Worm (Caenorhabditis elegans) whole organism, L4 larva: ENCODE data around the gene fbxa-26.

Source experiments
- F26F4.8 ChIP-seq: fragments of 200-800 bp; sonication (Bioruptor generic); conservative IDR thresholded peaks from 2 replicates; pipeline ENCODE4 v1.3.6; 2022; ENCODE audit warnings: missing genetic modification characterization, missing compliant biosample characterization
- F37D6.2 ChIP-seq: sonication (generic microtip); optimal IDR thresholded peaks from 2 replicates; lab custom pipeline; 2016; ENCODE audit warnings: mild to moderate bottlenecking, missing genetic modification characterization, missing compliant biosample characterization
- R02D3.7 ChIP-seq: fragments of 150-350 bp; sonication (generic microtip); optimal IDR thresholded peaks from 3 replicates; lab custom pipeline; 2014; ENCODE audit warnings: missing biosample characterization, missing genetic modification characterization
- T20F7.1 ChIP-seq: fragments of 200-800 bp; sonication (Bioruptor generic); optimal IDR thresholded peaks from 2 replicates; lab custom pipeline; 2018; ENCODE audit warnings: mild to moderate bottlenecking, missing genetic modification characterization, missing compliant biosample characterization
- Y105C5A.15 ChIP-seq: fragments of 200-800 bp; sonication (Bioruptor generic); IDR thresholded peaks from 2 replicates; pipeline ENCODE4 v1.3.6; 2022; ENCODE audit warnings: missing genetic modification characterization, missing compliant biosample characterization
- Y5F2A.4 ChIP-seq: fragments of 200-800 bp; sonication (Bioruptor generic); optimal IDR thresholded peaks from 2 replicates; lab custom pipeline; 2018; ENCODE audit warnings: mild to moderate bottlenecking, missing genetic modification characterization, missing compliant biosample characterization
- ZK337.2 ChIP-seq: fragments of 200-800 bp; sonication (Bioruptor generic); IDR thresholded peaks from 2 replicates; pipeline ENCODE4 v1.3.6; 2022; ENCODE audit warnings: missing genetic modification reagents, missing genetic modification characterization, missing compliant biosample characterization
- ZK546.5 ChIP-seq, 2 experiments: sonication (generic microtip); optimal IDR thresholded peaks; 2 replicates each; lab custom pipeline; 2017; ENCODE audit warnings: missing biosample characterization in 2 of 2, missing genetic modification characterization in 2 of 2
- aly-2 ChIP-seq: sonication (generic microtip); optimal IDR thresholded peaks from 2 replicates; lab custom pipeline; 2018; ENCODE audit warnings: missing biosample characterization, missing genetic modification characterization
- ama-1 ChIP-seq: fragments of 150-350 bp; optimal IDR thresholded peaks from 2 replicates; lab custom pipeline; 2014; ENCODE audit warnings: inconsistent platforms, mixed read lengths
- attf-4 ChIP-seq: sonication (generic microtip); optimal IDR thresholded peaks from 3 replicates; lab custom pipeline; 2017; ENCODE audit warnings: missing biosample characterization, missing genetic modification characterization
- ceh-20 ChIP-seq: fragments of 200-800 bp; sonication (Bioruptor generic); IDR thresholded peaks from 2 replicates; pipeline ENCODE4 v1.3.6; 2022; ENCODE audit warnings: missing genetic modification reagents, missing genetic modification characterization, missing compliant biosample characterization
- ceh-28 ChIP-seq: fragments of 150-350 bp; optimal IDR thresholded peaks from 2 replicates; lab custom pipeline; 2014; ENCODE audit warnings: missing biosample characterization, missing genetic modification reagents, missing genetic modification characterization
- ceh-44 ChIP-seq: fragments of 200-800 bp; sonication (Bioruptor generic); IDR thresholded peaks from 2 replicates; pipeline ENCODE4 v1.3.6; 2022; ENCODE audit warnings: missing genetic modification reagents, missing genetic modification characterization, missing compliant biosample characterization
- ceh-82 ChIP-seq: sonication (generic microtip); optimal IDR thresholded peaks from 2 replicates; lab custom pipeline; 2017; ENCODE audit warnings: missing biosample characterization, missing genetic modification characterization
- daf-16 ChIP-seq, 3 experiments: sonication (generic microtip); optimal IDR thresholded peaks; 2 replicates each; lab custom pipeline; 2016 to 2017; ENCODE audit warnings: missing genetic modification characterization in 3 of 3, missing genetic modification reagents in 3 of 3, mild to moderate bottlenecking in 2 of 3, missing compliant biosample characterization in 2 of 3, missing biosample characterization in 1 of 3, moderate library complexity in 1 of 3
- daf-19 ChIP-seq: fragments of 200-800 bp; sonication (Bioruptor generic); conservative IDR thresholded peaks from 2 replicates; pipeline ENCODE4 v1.3.6; 2022; ENCODE audit warnings: missing genetic modification characterization, missing compliant biosample characterization
- dmd-6 ChIP-seq: fragments of 200-800 bp; sonication (Bioruptor generic); IDR thresholded peaks from 2 replicates; pipeline ENCODE4 v1.3.6; 2022; ENCODE audit warnings: missing genetic modification reagents, missing genetic modification characterization, missing compliant biosample characterization
- dmd-8 ChIP-seq: fragments of 200-800 bp; sonication (Bioruptor generic); IDR thresholded peaks from 2 replicates; pipeline ENCODE4 v1.3.6; 2022; ENCODE audit warnings: missing genetic modification characterization, missing compliant biosample characterization
- dmd-9 ChIP-seq: fragments of 200-800 bp; sonication (Bioruptor generic); IDR thresholded peaks from 2 replicates; pipeline ENCODE4 v1.3.6; 2022; ENCODE audit warnings: missing genetic modification reagents, missing genetic modification characterization, missing compliant biosample characterization
- dpl-1 ChIP-seq: fragments of 150-350 bp; optimal IDR thresholded peaks from 2 replicates; lab custom pipeline; 2014; ENCODE audit warnings: missing biosample characterization, missing genetic modification reagents, missing genetic modification characterization
- dve-1 ChIP-seq: sonication (generic microtip); optimal IDR thresholded peaks from 2 replicates; lab custom pipeline; 2017; ENCODE audit warnings: antibody characterized with exemption, mild to moderate bottlenecking, missing genetic modification characterization, missing compliant biosample characterization; ENCODE audit not compliant: insufficient read depth
- egl-43 ChIP-seq: fragments of 200-800 bp; sonication (Bioruptor generic); IDR thresholded peaks from 2 replicates; pipeline ENCODE4 v1.3.6; 2022; ENCODE audit warnings: missing genetic modification reagents, missing genetic modification characterization, missing compliant biosample characterization
- fkh-10 ChIP-seq: fragments of 150-350 bp; optimal IDR thresholded peaks from 2 replicates; lab custom pipeline; 2014; ENCODE audit warnings: missing biosample characterization, missing genetic modification reagents, missing genetic modification characterization
- hlh-11 ChIP-seq: fragments of 200-800 bp; sonication (Bioruptor generic); optimal IDR thresholded peaks from 2 replicates; lab custom pipeline; 2018; ENCODE audit warnings: mild to moderate bottlenecking, missing genetic modification characterization, missing compliant biosample characterization
- lim-7 ChIP-seq: fragments of 200-800 bp; sonication (Bioruptor generic); IDR thresholded peaks from 2 replicates; pipeline ENCODE4 v1.3.6; 2022; ENCODE audit warnings: missing genetic modification characterization, missing compliant biosample characterization
- lin-39 ChIP-seq: fragments of 150-350 bp; optimal IDR thresholded peaks from 2 replicates; lab custom pipeline; 2014; ENCODE audit warnings: missing biosample characterization, missing genetic modification reagents, missing genetic modification characterization
- lsy-2 ChIP-seq, 2 experiments: fragments of 150-350 bp in 1 of 2; sonication (generic microtip) in 1 of 2; optimal IDR thresholded peaks; 2 replicates each; lab custom pipeline; 2014 to 2017; ENCODE audit warnings: missing biosample characterization in 2 of 2, missing genetic modification characterization in 2 of 2
- madf-9 ChIP-seq: fragments of 200-800 bp; sonication (Bioruptor generic); conservative IDR thresholded peaks from 2 replicates; pipeline ENCODE4 v1.3.6; 2022; ENCODE audit warnings: missing genetic modification reagents, missing genetic modification characterization, missing compliant biosample characterization
- mdl-1 ChIP-seq, 2 experiments: fragments of 150-350 bp in 1 of 2; sonication (generic microtip) in 1 of 2; optimal IDR thresholded peaks; 2 replicates each; lab custom pipeline; 2014 to 2017; ENCODE audit warnings: missing biosample characterization in 2 of 2, missing genetic modification characterization in 2 of 2
- mxl-2 ChIP-seq: fragments of 200-800 bp; sonication (Bioruptor generic); conservative IDR thresholded peaks from 2 replicates; pipeline ENCODE4 v1.3.6; 2022; ENCODE audit warnings: missing genetic modification reagents, missing genetic modification characterization, missing compliant biosample characterization
- mxl-3 ChIP-seq: fragments of 200-800 bp; sonication (Bioruptor generic); optimal IDR thresholded peaks from 2 replicates; lab custom pipeline; 2018; ENCODE audit warnings: mild to moderate bottlenecking, missing genetic modification characterization, missing compliant biosample characterization
- nhr-28 ChIP-seq: fragments of 150-350 bp; optimal IDR thresholded peaks from 2 replicates; lab custom pipeline; 2014; ENCODE audit warnings: missing biosample characterization, missing genetic modification characterization
- nhr-76 ChIP-seq: fragments of 150-350 bp; optimal IDR thresholded peaks from 2 replicates; lab custom pipeline; 2014; ENCODE audit warnings: missing biosample characterization, missing genetic modification characterization
- nhr-77 ChIP-seq: fragments of 150-350 bp; optimal IDR thresholded peaks from 2 replicates; lab custom pipeline; 2014; ENCODE audit warnings: missing biosample characterization, missing genetic modification characterization
- php-3 ChIP-seq: fragments of 200-800 bp; sonication (Bioruptor generic); IDR thresholded peaks from 2 replicates; pipeline ENCODE4 v1.3.6; 2022; ENCODE audit warnings: missing genetic modification reagents, missing genetic modification characterization, missing compliant biosample characterization
- pqm-1 ChIP-seq: sonication (generic microtip); optimal IDR thresholded peaks from 2 replicates; lab custom pipeline; 2017; ENCODE audit warnings: missing biosample characterization, missing genetic modification characterization
- sdz-12 ChIP-seq: fragments of 200-800 bp; sonication (Bioruptor generic); optimal IDR thresholded peaks from 2 replicates; lab custom pipeline; 2018; ENCODE audit warnings: mild to moderate bottlenecking, missing genetic modification characterization, missing compliant biosample characterization
- unc-39 ChIP-seq: sonication (generic microtip); optimal IDR thresholded peaks from 2 replicates; lab custom pipeline; 2017; ENCODE audit warnings: missing biosample characterization, missing genetic modification characterization
- vab-7 ChIP-seq: fragments of 200-800 bp; sonication (Bioruptor generic); IDR thresholded peaks from 2 replicates; pipeline ENCODE4 v1.3.6; 2022; ENCODE audit warnings: missing genetic modification reagents, missing genetic modification characterization, missing compliant biosample characterization
- zfp-2 ChIP-seq: sonication (generic microtip); optimal IDR thresholded peaks from 2 replicates; lab custom pipeline; 2016; ENCODE audit warnings: mild to moderate bottlenecking, missing genetic modification characterization, missing compliant biosample characterization
- ztf-11 ChIP-seq: fragments of 150-350 bp; optimal IDR thresholded peaks from 2 replicates; lab custom pipeline; 2014; ENCODE audit warnings: missing biosample characterization, missing genetic modification characterization

fbxa-26 gene

DNA sequence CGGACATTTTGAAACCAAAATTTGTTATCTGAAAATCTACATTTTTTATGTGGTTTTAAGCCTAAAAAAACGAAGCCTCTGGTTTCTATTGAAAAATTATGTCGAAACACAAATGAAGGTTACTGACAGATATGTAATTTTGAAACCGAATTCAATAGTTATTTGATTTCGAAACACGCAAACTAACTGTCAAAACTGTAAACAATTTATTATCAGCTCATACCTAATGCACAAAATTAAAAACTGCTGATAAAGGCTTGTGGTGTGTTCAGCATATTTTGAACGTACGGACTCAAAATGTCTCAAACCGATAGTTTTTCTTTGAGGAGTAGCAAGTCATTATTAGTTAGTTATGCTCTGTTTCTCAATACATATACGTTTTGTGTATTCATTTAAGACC, at the start of gene fbxa-26:
TSS of gene fbxa-26 (minus strand) at position 35 of the 400 bp plus-strand sequence.
- TF ChIP-seq mxl-3 = no peak
- no peak for TF ChIP-seq Y105C5A.15 (GFP tag; lab: Robert Waterston, UW)
- TF ChIP-seq nhr-76 (tag; lab: Kevin White, UChicago) = no peak
- TF ChIP-seq dve-1 = peak; percentile 44
- peak; percentile 35 for TF ChIP-seq nhr-28
- no peak for TF ChIP-seq zfp-2 (tag; lab: Kevin White, UChicago)
- TF ChIP-seq Y5F2A.4 (GFP tag; lab: Kevin White, UChicago) = no peak
- TF ChIP-seq pqm-1 = peak; percentile 55
- peak; percentile 23 for TF ChIP-seq nhr-77 (tag; lab: Kevin White, UChicago)
- TF ChIP-seq dmd-9 (GFP tag; lab: Robert Waterston, UW) = no peak
- TF ChIP-seq fkh-10 (GFP tag; lab: Kevin White, UChicago) = no peak
- no peak for TF ChIP-seq ZK546.5 (tag; optimal IDR thresholded peaks at IDR 0.05; lab: Kevin White, UChicago)
- no peak for TF ChIP-seq attf-4 (tag; lab: Kevin White, UChicago)
- TF ChIP-seq daf-16 (GFP tag; optimal IDR thresholded peaks at IDR 0.05; lab: Kevin White, UChicago) = no peak
- TF ChIP-seq daf-16 (tag; optimal IDR thresholded peaks at IDR 0.05; lab: Kevin White, UChicago) = peak; percentile 94

DNA sequence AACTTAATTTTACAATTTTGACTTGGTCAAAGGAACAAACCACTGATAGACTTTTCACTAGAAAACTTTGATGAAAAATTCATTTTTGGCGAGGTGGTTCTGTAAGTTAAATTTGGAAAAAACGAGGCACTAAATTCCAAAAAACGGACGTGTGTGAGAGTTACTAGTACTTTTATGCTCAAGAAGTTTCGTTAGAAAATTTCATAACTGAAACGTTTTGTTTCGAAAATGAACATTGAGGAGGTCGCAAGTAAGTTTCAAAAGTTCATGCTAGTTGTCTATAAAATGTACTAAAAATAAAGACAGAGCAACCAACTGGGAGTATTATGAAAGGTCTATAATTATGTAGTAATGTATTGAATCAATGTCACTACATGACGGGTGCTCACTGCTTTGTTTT, 49.4 kb upstream of the fbxa-26 start, which contains the start of gene pals-17:
TSS of gene pals-17 (minus strand) at position 101 of the 400 bp plus-strand sequence.
- no peak for TF ChIP-seq ama-1 (lab: Kevin White, UChicago)

DNA sequence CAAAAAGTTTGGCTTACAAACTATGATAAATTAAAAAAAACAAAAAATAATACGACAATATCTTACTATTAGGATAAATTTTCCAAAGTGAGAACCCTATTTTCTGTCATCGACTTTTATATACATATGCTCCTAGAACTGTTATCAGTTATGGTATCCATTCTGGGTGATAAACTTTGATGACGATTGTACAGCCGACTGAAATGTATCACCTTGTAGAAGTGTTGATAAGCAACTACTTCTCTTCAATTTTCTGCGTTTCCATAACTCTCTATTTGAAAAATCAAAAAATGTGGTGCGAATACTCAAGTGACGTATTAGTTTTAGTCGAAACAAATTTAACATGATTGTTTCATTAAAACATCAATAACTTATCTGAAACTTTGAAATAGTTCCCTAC, 47.7 kb upstream of the fbxa-26 start:
- no peak for TF ChIP-seq Y105C5A.15 (GFP tag; lab: Robert Waterston, UW)
- TF ChIP-seq egl-43 (GFP tag; lab: Robert Waterston, UW) = no peak
- no peak for TF ChIP-seq daf-16 (GFP tag; optimal IDR thresholded peaks at IDR 0.05; lab: Kevin White, UChicago)
- peak; percentile 61 for TF ChIP-seq daf-16 (tag; optimal IDR thresholded peaks at IDR 0.05; lab: Kevin White, UChicago)
- peak in 1 of 2 experiments; percentile 22 for TF ChIP-seq lsy-2 (tag; optimal IDR thresholded peaks at IDR 0.05; lab: Kevin White, UChicago)
- peak; percentile 1 for TF ChIP-seq T20F7.1 (GFP tag; lab: Kevin White, UChicago)
- TF ChIP-seq ZK546.5 (tag; optimal IDR thresholded peaks at IDR 0.05; lab: Kevin White, UChicago) = no peak
- TF ChIP-seq unc-39 (tag; lab: Kevin White, UChicago) = no peak
- no peak for TF ChIP-seq mdl-1 (tag; optimal IDR thresholded peaks at IDR 0.05; lab: Kevin White, UChicago)
- no peak for TF ChIP-seq ama-1 (lab: Kevin White, UChicago)
- peak; percentile 71 for TF ChIP-seq dve-1
- TF ChIP-seq hlh-11 (tag; lab: Kevin White, UChicago) = peak; percentile 59
- peak; percentile 83 for TF ChIP-seq nhr-28
- TF ChIP-seq ztf-11 = no peak
- TF ChIP-seq php-3 (GFP tag; lab: Robert Waterston, UW) = peak; percentile 37; the same call in 1 of the 2 replicates
- no peak for TF ChIP-seq madf-9
- no peak for TF ChIP-seq dpl-1 (GFP tag; lab: Kevin White, UChicago)
- peak; percentile 94 for TF ChIP-seq pqm-1
- peak; percentile 57 for TF ChIP-seq nhr-77 (tag; lab: Kevin White, UChicago)
- TF ChIP-seq dmd-6 = peak; percentile 75

DNA sequence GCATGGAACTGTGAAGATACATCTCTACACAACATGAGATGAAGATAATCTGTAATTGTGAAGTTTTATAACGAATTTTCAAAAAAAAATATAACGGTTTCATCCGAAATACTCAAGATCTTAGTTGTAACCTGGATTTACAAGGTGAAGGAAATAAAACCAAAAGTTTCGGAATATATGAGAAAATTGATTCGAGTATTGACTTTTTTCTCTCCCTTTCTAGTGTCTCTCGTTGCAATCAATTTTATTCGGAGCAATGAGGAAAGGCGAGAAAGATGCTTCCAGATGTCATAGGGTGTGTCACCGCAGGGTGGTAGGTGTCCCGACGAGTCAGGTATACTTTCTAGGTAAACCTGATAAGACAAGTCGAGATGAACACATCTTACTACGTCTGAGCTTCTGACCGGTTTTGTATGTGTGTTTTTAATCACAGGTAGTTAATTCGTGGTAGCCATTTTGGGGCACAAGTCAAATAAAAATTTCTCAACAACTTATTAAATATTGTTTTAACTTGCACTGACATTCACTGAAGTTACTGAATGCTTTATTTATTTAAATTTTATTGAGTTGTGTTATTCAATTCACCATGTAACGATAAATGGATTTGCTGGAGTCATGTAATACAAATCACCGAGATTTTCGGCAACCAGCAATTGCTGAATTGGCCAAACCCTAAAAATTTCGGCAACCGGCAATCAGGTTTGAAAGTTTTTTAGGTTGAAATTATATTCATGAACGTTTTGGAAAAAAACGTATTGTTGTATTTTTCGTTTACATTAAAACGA, 46.1 kb upstream of the fbxa-26 start, which contains the start of gene pals-20:
TSS of gene pals-20 (minus strand) at position 51 of the 785 bp plus-strand sequence.
- TF ChIP-seq ZK337.2 (GFP tag; lab: Robert Waterston, UW) (no peak), lim-7 (GFP tag; lab: Robert Waterston, UW) (no peak), pqm-1 (peak; percentile 1), mxl-2 (GFP tag; lab: Robert Waterston, UW) (no peak), Y105C5A.15 (GFP tag; lab: Robert Waterston, UW) (no peak), dmd-6 (peak; percentile 34; the same call in 1 of the 2 replicates), R02D3.7 (tag; lab: Kevin White, UChicago) (no peak), F26F4.8 (GFP tag; lab: Robert Waterston, UW) (no peak), vab-7 (GFP tag; lab: Robert Waterston, UW) (no peak), dmd-8 (GFP tag; lab: Robert Waterston, UW) (no peak), madf-9 (no peak), sdz-12 (GFP tag; lab: Kevin White, UChicago) (no peak), ceh-28 (tag; lab: Kevin White, UChicago) (no peak), ceh-20 (GFP tag; lab: Robert Waterston, UW) (no peak), zfp-2 (tag; lab: Kevin White, UChicago) (no peak), Y5F2A.4 (GFP tag; lab: Kevin White, UChicago) (no peak), lin-39 (tag; lab: Kevin White, UChicago) (no peak), egl-43 (GFP tag; lab: Robert Waterston, UW) (no peak), daf-19 (GFP tag; lab: Robert Waterston, UW) (no peak), ceh-82 (no peak), ceh-44 (GFP tag; lab: Robert Waterston, UW) (no peak), daf-16 (GFP tag; optimal IDR thresholded peaks at IDR 0.05; lab: Kevin White, UChicago) (no peak), daf-16 (tag; optimal IDR thresholded peaks at IDR 0.05; lab: Kevin White, UChicago) (peak; percentile 59), F37D6.2 (tag; lab: Kevin White, UChicago) (no peak), aly-2 (tag; lab: Kevin White, UChicago) (no peak), php-3 (GFP tag; lab: Robert Waterston, UW) (no peak)
